Fruit fly (Drosophila melanogaster) whole organism, embryonic: ENCODE data around the gene Vav.

ENCODE experiments used
- Aef1 ChIP-seq: fragments of 200-800 bp; sonication (Bioruptor generic); IDR thresholded peaks from 3 replicates; pipeline ENCODE4 v1.3.6; 2022; ENCODE audit warnings: missing biosample characterization, missing genetic modification characterization
- CG10209 ChIP-seq: fragments of 200-800 bp; sonication (Bioruptor generic); optimal IDR thresholded peaks from 3 replicates; lab custom pipeline; 2017; ENCODE audit warnings: missing biosample characterization, mild to moderate bottlenecking, missing genetic modification characterization, missing genetic modification reagents
- CG11085 ChIP-seq: fragments of 200-800 bp; sonication (Bioruptor generic); IDR thresholded peaks from 2 replicates; pipeline ENCODE4 v1.3.6; 2022; ENCODE audit warnings: missing biosample characterization, missing genetic modification characterization
- CG13287 ChIP-seq: fragments of 200-800 bp; sonication (Bioruptor generic); IDR thresholded peaks from 2 replicates; pipeline ENCODE4 v1.3.6; 2022; ENCODE audit warnings: missing biosample characterization, missing genetic modification characterization; ENCODE audit not compliant: partially characterized antibody
- CG13624 ChIP-seq: fragments of 200-800 bp; sonication (Bioruptor generic); optimal IDR thresholded peaks from 2 replicates; lab custom pipeline; 2016; ENCODE audit warnings: missing biosample characterization, missing genetic modification characterization
- CG14860 ChIP-seq: fragments of 200-800 bp; sonication (Bioruptor generic); IDR thresholded peaks from 3 replicates; pipeline ENCODE4 v1.3.6; 2022; ENCODE audit warnings: missing biosample characterization, missing genetic modification characterization; ENCODE audit not compliant: partially characterized antibody
- CG15011 ChIP-seq: fragments of 200-800 bp; sonication (Bioruptor generic); optimal IDR thresholded peaks from 3 replicates; lab custom pipeline; 2018; ENCODE audit warnings: missing biosample characterization, mild to moderate bottlenecking, missing genetic modification characterization
- CG15073 ChIP-seq: fragments of 200-800 bp; sonication (Bioruptor generic); optimal IDR thresholded peaks from 2 replicates; lab custom pipeline; 2016; ENCODE audit warnings: missing biosample characterization, missing genetic modification characterization
- CG1602 ChIP-seq: fragments of 200-800 bp; sonication (Bioruptor generic); optimal IDR thresholded peaks from 3 replicates; lab custom pipeline; 2016; ENCODE audit warnings: missing biosample characterization, missing genetic modification characterization
- CG1647 ChIP-seq: fragments of 200-800 bp; sonication (Bioruptor generic); optimal IDR thresholded peaks from 3 replicates; lab custom pipeline; 2016; ENCODE audit warnings: missing biosample characterization, missing genetic modification characterization
- CG17328 ChIP-seq: fragments of 200-800 bp; sonication (Bioruptor generic); IDR thresholded peaks from 2 replicates; pipeline ENCODE4 v1.3.6; 2022; ENCODE audit warnings: missing biosample characterization, missing genetic modification characterization
- CG18262 ChIP-seq: fragments of 200-800 bp; optimal IDR thresholded peaks from 3 replicates; lab custom pipeline; 2019; ENCODE audit warnings: missing biosample characterization, mild to moderate bottlenecking, missing genetic modification characterization, moderate library complexity
- CG33213 ChIP-seq: fragments of 200-800 bp; sonication (Bioruptor generic); optimal IDR thresholded peaks from 3 replicates; lab custom pipeline; 2016; ENCODE audit warnings: missing biosample characterization, missing genetic modification characterization
- CG6765 ChIP-seq: fragments of 200-800 bp; sonication (Bioruptor generic); optimal IDR thresholded peaks from 3 replicates; lab custom pipeline; 2017; ENCODE audit warnings: missing biosample characterization, mild to moderate bottlenecking, missing genetic modification characterization
- CG7357 ChIP-seq: fragments of 200-800 bp; sonication (Bioruptor generic); IDR thresholded peaks from 3 replicates; pipeline ENCODE4 v1.3.6; 2022; ENCODE audit warnings: missing biosample characterization, missing genetic modification characterization
- CG7556 ChIP-seq: fragments of 200-800 bp; sonication (Bioruptor generic); optimal IDR thresholded peaks from 2 replicates; lab custom pipeline; 2017; ENCODE audit warnings: missing biosample characterization, mild to moderate bottlenecking, missing genetic modification characterization
- CG8359 ChIP-seq: fragments of 200-800 bp; sonication (Bioruptor generic); optimal IDR thresholded peaks from 2 replicates; lab custom pipeline; 2017; ENCODE audit warnings: missing biosample characterization, mild to moderate bottlenecking, missing genetic modification characterization, borderline replicate concordance
- CG8388 ChIP-seq: fragments of 200-800 bp; sonication (Bioruptor generic); optimal IDR thresholded peaks from 2 replicates; lab custom pipeline; 2019; ENCODE audit warnings: missing biosample characterization, mild to moderate bottlenecking, missing genetic modification characterization, moderate library complexity
- CG8944 ChIP-seq: fragments of 200-800 bp; sonication (Bioruptor generic); optimal IDR thresholded peaks from 3 replicates; lab custom pipeline; 2016; ENCODE audit warnings: missing biosample characterization, missing genetic modification characterization
- CG9876 ChIP-seq: fragments of 200-800 bp; sonication (Bioruptor generic); optimal IDR thresholded peaks from 2 replicates; lab custom pipeline; 2016; ENCODE audit warnings: missing biosample characterization, missing genetic modification characterization
- MESR4 ChIP-seq: fragments of 200-800 bp; sonication (Bioruptor generic); optimal IDR thresholded peaks from 2 replicates; lab custom pipeline; 2018; ENCODE audit warnings: missing biosample characterization, mild to moderate bottlenecking, missing genetic modification characterization, moderate library complexity
- MTF-1 ChIP-seq: fragments of 200-800 bp; sonication (Bioruptor generic); optimal IDR thresholded peaks from 2 replicates; lab custom pipeline; 2018; ENCODE audit warnings: missing biosample characterization, mild to moderate bottlenecking, missing genetic modification characterization, borderline replicate concordance
- Nf-YC ChIP-seq: fragments of 200-800 bp; optimal IDR thresholded peaks from 3 replicates; lab custom pipeline; 2019; ENCODE audit warnings: missing biosample characterization, mild to moderate bottlenecking, missing genetic modification characterization, moderate library complexity
- Pdp1 ChIP-seq, 2 experiments: fragments of 200-800 bp; sonication (Bioruptor generic); optimal IDR thresholded peaks; 3 replicates each; lab custom pipeline; 2016; ENCODE audit warnings: missing biosample characterization in 2 of 2, missing genetic modification characterization in 2 of 2, mild to moderate bottlenecking in 1 of 2, moderate library complexity in 1 of 2
- Ptx1 ChIP-seq: fragments of 200-800 bp; sonication (Bioruptor generic); IDR thresholded peaks from 2 replicates; pipeline ENCODE4 v1.3.6; 2022; ENCODE audit warnings: missing biosample characterization, missing genetic modification characterization
- Tbp ChIP-seq: fragments of >200 bp; optimal IDR thresholded peaks from 2 replicates; lab custom pipeline; 2018; ENCODE audit warnings: missing biosample characterization, missing genetic modification characterization
- Trl ChIP-seq, 3 experiments: fragments of >200 bp in 2 of 3; fragments of 200-800 bp in 1 of 3; sonication (Bioruptor generic) in 1 of 3; optimal IDR thresholded peaks; 2 replicates in 1 of 3; 3 replicates in 2 of 3; lab custom pipeline; 2016 to 2017; ENCODE audit warnings: missing biosample characterization in 1 of 3, missing genetic modification characterization in 1 of 3
- ab ChIP-seq: fragments of 200-800 bp; sonication (Bioruptor generic); optimal IDR thresholded peaks from 2 replicates; lab custom pipeline; 2016; ENCODE audit warnings: missing biosample characterization, missing genetic modification characterization
- aop ChIP-seq: fragments of 200-800 bp; sonication (Bioruptor generic); IDR thresholded peaks from 2 replicates; pipeline ENCODE4 v1.3.6; 2022; ENCODE audit warnings: missing biosample characterization, missing genetic modification characterization
- ara ChIP-seq: fragments of 200-800 bp; sonication (Bioruptor generic); IDR thresholded peaks from 2 replicates; pipeline ENCODE4 v1.3.6; 2022; ENCODE audit warnings: missing biosample characterization, missing genetic modification characterization
- bcd ChIP-seq: fragments of 200-800 bp; sonication (Bioruptor generic); optimal IDR thresholded peaks from 2 replicates; lab custom pipeline; 2017; ENCODE audit warnings: missing biosample characterization, mild to moderate bottlenecking, missing genetic modification characterization
- dimm ChIP-seq: fragments of 200-800 bp; sonication (Bioruptor generic); IDR thresholded peaks from 2 replicates; pipeline ENCODE4 v1.3.6; 2022; ENCODE audit warnings: missing biosample characterization, missing genetic modification characterization
- eve ChIP-seq, 2 experiments: fragments of >200 bp; optimal IDR thresholded peaks; 2 replicates each; lab custom pipeline; 2017; ENCODE audit warnings: missing biosample characterization in 2 of 2, missing genetic modification characterization in 2 of 2
- ewg ChIP-seq: fragments of 200-800 bp; sonication (Bioruptor generic); optimal IDR thresholded peaks from 3 replicates; lab custom pipeline; 2017; ENCODE audit warnings: mild to moderate bottlenecking, missing biosample characterization, missing genetic modification reagents, missing genetic modification characterization
- ham ChIP-seq: fragments of 200-800 bp; sonication (Bioruptor generic); IDR thresholded peaks from 2 replicates; pipeline ENCODE4 v1.3.6; 2022; ENCODE audit warnings: missing biosample characterization, missing genetic modification characterization
- klu ChIP-seq: fragments of 200-800 bp; sonication (Bioruptor generic); IDR thresholded peaks from 2 replicates; pipeline ENCODE4 v1.3.6; 2022; ENCODE audit warnings: missing biosample characterization, missing genetic modification characterization
- kni ChIP-seq: fragments of 200-800 bp; sonication (Bioruptor generic); optimal IDR thresholded peaks from 3 replicates; lab custom pipeline; 2017; ENCODE audit warnings: mild to moderate bottlenecking, missing biosample characterization, missing genetic modification reagents, missing genetic modification characterization
- lilli ChIP-seq: fragments of 200-800 bp; sonication (Bioruptor generic); optimal IDR thresholded peaks from 3 replicates; lab custom pipeline; 2016; ENCODE audit warnings: missing biosample characterization, missing genetic modification characterization
- luna ChIP-seq: fragments of 200-800 bp; sonication (Bioruptor generic); optimal IDR thresholded peaks from 2 replicates; lab custom pipeline; 2016; ENCODE audit warnings: missing biosample characterization, missing genetic modification characterization
- onecut ChIP-seq: fragments of 200-800 bp; sonication (Bioruptor generic); IDR thresholded peaks from 2 replicates; pipeline ENCODE4 v1.3.6; 2022; ENCODE audit warnings: missing biosample characterization, missing genetic modification characterization
- pros ChIP-seq: fragments of 200-800 bp; sonication (Bioruptor generic); optimal IDR thresholded peaks from 3 replicates; lab custom pipeline; 2019; ENCODE audit warnings: missing biosample characterization, mild to moderate bottlenecking, missing genetic modification characterization, moderate library complexity
- schlank ChIP-seq: fragments of 200-800 bp; sonication (Bioruptor generic); optimal IDR thresholded peaks from 2 replicates; lab custom pipeline; 2018; ENCODE audit warnings: missing biosample characterization, mild to moderate bottlenecking, missing genetic modification characterization
- slp2 ChIP-seq: fragments of 200-800 bp; sonication (Bioruptor generic); optimal IDR thresholded peaks from 2 replicates; lab custom pipeline; 2016; ENCODE audit warnings: missing biosample characterization, missing genetic modification characterization
- sr ChIP-seq: fragments of 200-800 bp; sonication (Bioruptor generic); IDR thresholded peaks from 3 replicates; pipeline ENCODE4 v1.3.6; 2022; ENCODE audit warnings: missing biosample characterization, missing genetic modification characterization
- tgo ChIP-seq: fragments of 200-800 bp; sonication (Bioruptor generic); IDR thresholded peaks from 3 replicates; pipeline ENCODE4 v1.3.6; 2022; ENCODE audit warnings: missing biosample characterization, missing genetic modification characterization
- tll ChIP-seq, 2 experiments: fragments of 200-800 bp in 1 of 2; fragments of >200 bp in 1 of 2; sonication (Bioruptor generic) in 1 of 2; optimal IDR thresholded peaks; 2 replicates each; lab custom pipeline; 2017 to 2019; ENCODE audit warnings: missing biosample characterization in 2 of 2, missing genetic modification characterization in 2 of 2, mild to moderate bottlenecking in 1 of 2, moderate library complexity in 1 of 2
- tx ChIP-seq: fragments of 200-800 bp; sonication (Bioruptor generic); optimal IDR thresholded peaks from 2 replicates; lab custom pipeline; 2016; ENCODE audit warnings: missing biosample characterization, missing genetic modification characterization
- z ChIP-seq: fragments of 200-800 bp; sonication (Bioruptor generic); IDR thresholded peaks from 3 replicates; pipeline ENCODE4 v1.3.6; 2022; ENCODE audit warnings: missing biosample characterization, missing genetic modification characterization

Vav gene

DNA sequence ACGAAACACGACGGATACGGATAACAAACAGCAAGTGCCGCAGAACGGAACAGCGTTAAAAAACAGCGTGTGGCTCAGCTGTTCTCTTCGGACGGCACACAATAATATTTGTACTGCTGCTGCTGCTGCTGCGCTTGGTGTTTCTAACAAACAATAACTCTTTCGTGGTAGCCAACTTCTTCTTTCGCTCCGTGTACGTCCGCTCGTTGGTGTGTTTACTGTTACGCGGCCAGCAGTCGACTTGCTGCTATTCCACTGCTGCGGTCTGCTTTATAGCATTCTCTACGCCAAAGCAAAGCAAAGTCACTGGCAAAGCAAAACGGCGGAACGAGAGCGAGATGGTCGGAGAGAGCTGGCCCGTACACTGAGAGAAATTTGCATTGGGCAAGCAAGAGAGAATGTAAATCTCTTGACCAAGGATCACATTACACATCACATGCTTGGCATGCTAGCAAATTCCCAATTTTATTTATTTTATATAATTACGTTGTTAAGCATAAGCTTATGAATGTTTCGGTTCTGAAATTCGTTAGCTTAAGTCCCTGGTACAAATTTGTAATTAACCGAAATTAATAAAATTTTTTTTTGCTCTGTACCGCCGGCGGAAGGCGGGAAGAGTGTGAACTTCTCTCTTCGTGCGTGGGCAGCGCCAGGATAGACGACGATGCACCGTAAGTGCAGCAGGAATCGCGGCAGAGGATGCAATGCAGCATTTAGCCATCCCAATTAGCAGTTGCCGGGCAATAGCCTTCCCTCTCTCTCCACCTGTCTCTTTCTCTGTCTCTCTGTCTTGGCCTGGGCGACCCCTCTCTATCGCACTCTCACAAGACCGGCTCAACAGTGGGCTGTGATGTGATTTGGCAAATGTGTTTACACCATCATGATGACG is 60.4 kb downstream of the Vav start, which contains the start of gene out (continued):
- peak; percentile 87 for TF ChIP-seq onecut (GFP tag; lab: Robert Waterston, UW)
- peak; percentile 88 for TF ChIP-seq dimm (GFP tag; lab: Robert Waterston, UW)
- TF ChIP-seq luna: no peak
- peak; percentile 76 for TF ChIP-seq CG13624 (GFP tag; lab: Kevin White, UChicago)
- peak; percentile 79 for TF ChIP-seq CG1647 (GFP tag; lab: Kevin White, UChicago)
- peak; percentile 87 for TF ChIP-seq slp2
- peak; percentile 78 for TF ChIP-seq CG8944 (GFP tag; lab: Kevin White, UChicago)
- peak; percentile 77 for TF ChIP-seq ab (GFP tag; lab: Kevin White, UChicago)
- TF ChIP-seq CG17328 (GFP tag; lab: Robert Waterston, UW): peak; percentile 90
- peak; percentile 93 for TF ChIP-seq CG8388 (GFP tag; lab: Kevin White, UChicago)
- TF ChIP-seq Pdp1 (GFP tag; optimal IDR thresholded peaks at IDR 0.05; lab: Kevin White, UChicago): peak; percentile 87 to 91
- TF ChIP-seq tll (GFP tag; optimal IDR thresholded peaks at IDR 0.05; lab: Kevin White, UChicago): peak in 1 of 2 experiments; percentile 62
- peak; percentile 89 for TF ChIP-seq CG15011 (GFP tag; lab: Kevin White, UChicago)
- TF ChIP-seq schlank: peak; percentile 89
- peak; percentile 85 for TF ChIP-seq ham (GFP tag; lab: Robert Waterston, UW)
- TF ChIP-seq aop (GFP tag; lab: Robert Waterston, UW): no peak
- TF ChIP-seq CG1602 (GFP tag; lab: Kevin White, UChicago): peak; percentile 95
- peak; percentile 32 for TF ChIP-seq pros (GFP tag; lab: Kevin White, UChicago)
- TF ChIP-seq CG18262: peak; percentile 95
- TF ChIP-seq bcd (GFP tag; lab: Kevin White, UChicago): peak; percentile 95
- TF ChIP-seq CG7556 (GFP tag; lab: Kevin White, UChicago): peak; percentile 95
- no peak for TF ChIP-seq Tbp (GFP tag; lab: Kevin White, UChicago)
- TF ChIP-seq CG6765 (GFP tag; lab: Kevin White, UChicago): peak; percentile 87
- peak; percentile 66 for TF ChIP-seq CG15073
- peak; percentile 86 for TF ChIP-seq MTF-1 (GFP tag; lab: Kevin White, UChicago)
- TF ChIP-seq CG13287 (GFP tag; lab: Robert Waterston, UW): peak; percentile 30; the same call in 1 of the 2 replicates
- peak; percentile 93 for TF ChIP-seq Aef1
- peak; percentile 86 for TF ChIP-seq CG8359 (GFP tag; lab: Kevin White, UChicago)
- peak; percentile 82 for TF ChIP-seq Nf-YC (tag; lab: Kevin White, UChicago)
- TF ChIP-seq CG7357: peak; percentile 90
- TF ChIP-seq Ptx1 (GFP tag; lab: Robert Waterston, UW): peak; percentile 95
- TF ChIP-seq eve (GFP tag; optimal IDR thresholded peaks at IDR 0.05; lab: Kevin White, UChicago): peak; percentile 67 to 95
- TF ChIP-seq tgo (GFP tag; lab: Robert Waterston, UW): peak; percentile 93
- peak; percentile 70 to 74 for TF ChIP-seq Trl (optimal IDR thresholded peaks at IDR 0.05; lab: Kevin White, UChicago)
- TF ChIP-seq Trl (GFP tag; optimal IDR thresholded peaks at IDR 0.05; lab: Kevin White, UChicago): peak; percentile 89
- no peak for TF ChIP-seq MESR4 (GFP tag; lab: Kevin White, UChicago)
- peak; percentile 94 for TF ChIP-seq lilli (GFP tag; lab: Kevin White, UChicago)
- peak; percentile 94 for TF ChIP-seq ara (GFP tag; lab: Robert Waterston, UW)
- TF ChIP-seq z (GFP tag; lab: Robert Waterston, UW): no peak
- TF ChIP-seq CG33213: peak; percentile 78
- TF ChIP-seq sr (GFP tag; lab: Robert Waterston, UW): peak; percentile 63; the same call in 1 of the 3 replicates
- peak; percentile 91 for TF ChIP-seq kni (GFP tag; lab: Kevin White, UChicago)
- TF ChIP-seq ewg (GFP tag; lab: Kevin White, UChicago): peak; percentile 91
- TF ChIP-seq CG10209 (GFP tag; lab: Kevin White, UChicago): peak; percentile 95
- TF ChIP-seq CG11085 (GFP tag; lab: Robert Waterston, UW): peak; percentile 89
- peak; percentile 51 for TF ChIP-seq CG9876 (GFP tag; lab: Kevin White, UChicago)
- peak; percentile 91 for TF ChIP-seq klu (GFP tag; lab: Robert Waterston, UW)
- peak; percentile 65 for TF ChIP-seq tx (GFP tag; lab: Kevin White, UChicago)
- no peak for TF ChIP-seq CG14860 (GFP tag; lab: Robert Waterston, UW)
